Fruit fly (Drosophila melanogaster) whole organism, embryonic: Measurements from ENCODE around the gene Pvf2.

Experiments used
- Aef1 ChIP-seq: fragments of 200-800 bp; sonication (Bioruptor generic); IDR thresholded peaks from 3 replicates; pipeline ENCODE4 v1.3.6; 2022; ENCODE audit warnings: missing biosample characterization, missing genetic modification characterization
- Bdp1 ChIP-seq: fragments of 200-800 bp; sonication (Bioruptor generic); optimal IDR thresholded peaks from 3 replicates; lab custom pipeline; 2016; ENCODE audit warnings: missing biosample characterization, missing genetic modification characterization
- BtbVII ChIP-seq: fragments of 200-800 bp; sonication (Bioruptor generic); optimal IDR thresholded peaks from 3 replicates; lab custom pipeline; 2017; ENCODE audit warnings: missing biosample characterization, mild to moderate bottlenecking, missing genetic modification characterization
- CG1024 ChIP-seq: fragments of 200-800 bp; sonication (Bioruptor generic); IDR thresholded peaks from 2 replicates; pipeline ENCODE4 v1.3.6; 2022; ENCODE audit warnings: missing biosample characterization, missing genetic modification characterization
- CG10274 ChIP-seq: fragments of 200-800 bp; sonication (Bioruptor generic); optimal IDR thresholded peaks from 3 replicates; lab custom pipeline; 2017; ENCODE audit warnings: missing biosample characterization, mild to moderate bottlenecking, missing genetic modification characterization
- CG11093 ChIP-seq: fragments of 200-800 bp; sonication (Bioruptor generic); IDR thresholded peaks from 3 replicates; pipeline ENCODE4 v1.3.6; 2022; ENCODE audit warnings: missing biosample characterization, missing genetic modification characterization
- CG13296 ChIP-seq: fragments of 200-800 bp; sonication (Bioruptor generic); optimal IDR thresholded peaks from 3 replicates; lab custom pipeline; 2018; ENCODE audit warnings: missing biosample characterization, mild to moderate bottlenecking, missing genetic modification characterization
- CG15269 ChIP-seq: fragments of 200-800 bp; sonication (Bioruptor generic); optimal IDR thresholded peaks from 2 replicates; lab custom pipeline; 2018; ENCODE audit warnings: missing biosample characterization, mild to moderate bottlenecking, missing genetic modification characterization, moderate library complexity
- CG15696 ChIP-seq: fragments of 200-800 bp; sonication (Bioruptor generic); optimal IDR thresholded peaks from 2 replicates; lab custom pipeline; 2019; ENCODE audit warnings: missing biosample characterization, mild to moderate bottlenecking, missing genetic modification characterization, moderate library complexity
- CG17359 ChIP-seq: fragments of 200-800 bp; sonication (Bioruptor generic); optimal IDR thresholded peaks from 3 replicates; lab custom pipeline; 2018; ENCODE audit warnings: missing biosample characterization, mild to moderate bottlenecking, missing genetic modification characterization, moderate library complexity
- CG17361 ChIP-seq: fragments of 200-800 bp; sonication (Bioruptor generic); IDR thresholded peaks from 3 replicates; pipeline ENCODE4 v1.3.6; 2022; ENCODE audit warnings: missing biosample characterization, missing genetic modification characterization
- CG2199 ChIP-seq: fragments of 200-800 bp; sonication (Bioruptor generic); IDR thresholded peaks from 3 replicates; pipeline ENCODE4 v1.3.6; 2022; ENCODE audit warnings: missing biosample characterization, missing genetic modification characterization
- CG2202 ChIP-seq: fragments of 200-800 bp; sonication (Bioruptor generic); optimal IDR thresholded peaks from 2 replicates; lab custom pipeline; 2018; ENCODE audit warnings: missing biosample characterization, mild to moderate bottlenecking, missing genetic modification characterization
- CG2678 ChIP-seq: fragments of 200-800 bp; sonication (Bioruptor generic); optimal IDR thresholded peaks from 3 replicates; lab custom pipeline; 2019; ENCODE audit warnings: missing biosample characterization, mild to moderate bottlenecking, missing genetic modification characterization, moderate library complexity
- CG2889 ChIP-seq: fragments of 200-800 bp; sonication (Bioruptor generic); IDR thresholded peaks from 3 replicates; pipeline ENCODE4 v1.3.6; 2022; ENCODE audit warnings: missing biosample characterization, missing genetic modification characterization
- CG4707 ChIP-seq: fragments of 200-800 bp; sonication (Bioruptor generic); optimal IDR thresholded peaks from 2 replicates; lab custom pipeline; 2018; ENCODE audit warnings: missing biosample characterization, mild to moderate bottlenecking, missing genetic modification characterization, moderate library complexity
- CG8359 ChIP-seq: fragments of 200-800 bp; sonication (Bioruptor generic); optimal IDR thresholded peaks from 2 replicates; lab custom pipeline; 2017; ENCODE audit warnings: missing biosample characterization, mild to moderate bottlenecking, missing genetic modification characterization, borderline replicate concordance
- CG8478 ChIP-seq: fragments of >200 bp; optimal IDR thresholded peaks from 2 replicates; lab custom pipeline; 2018
- CG9727 ChIP-seq: fragments of 200-800 bp; sonication (Bioruptor generic); optimal IDR thresholded peaks from 3 replicates; lab custom pipeline; 2017; ENCODE audit warnings: missing biosample characterization, mild to moderate bottlenecking, missing genetic modification characterization
- CTCF ChIP-seq: fragments of 200-800 bp; sonication (Bioruptor generic); optimal IDR thresholded peaks from 2 replicates; lab custom pipeline; 2017; ENCODE audit warnings: missing biosample characterization, mild to moderate bottlenecking, missing genetic modification characterization, moderate library complexity
- Deaf1 ChIP-seq: fragments of 200-800 bp; optimal IDR thresholded peaks from 3 replicates; lab custom pipeline; 2019; ENCODE audit warnings: missing biosample characterization, mild to moderate bottlenecking, missing genetic modification characterization, moderate library complexity
- Dfd ChIP-seq, 2 experiments: fragments of >200 bp; optimal IDR thresholded peaks; 2 replicates each; lab custom pipeline; 2017; ENCODE audit warnings: missing biosample characterization in 2 of 2, missing genetic modification characterization in 2 of 2
- Drgx ChIP-seq: fragments of 200-800 bp; sonication (Bioruptor generic); IDR thresholded peaks from 2 replicates; pipeline ENCODE4 v1.3.6; 2022; ENCODE audit warnings: missing biosample characterization, missing genetic modification characterization
- Fer1 ChIP-seq: fragments of 200-800 bp; sonication (Bioruptor generic); optimal IDR thresholded peaks from 2 replicates; lab custom pipeline; 2017; ENCODE audit warnings: missing biosample characterization, mild to moderate bottlenecking, missing genetic modification characterization
- Fer3 ChIP-seq: fragments of 200-800 bp; sonication (Bioruptor generic); optimal IDR thresholded peaks from 2 replicates; lab custom pipeline; 2018; ENCODE audit warnings: missing biosample characterization, mild to moderate bottlenecking, missing genetic modification characterization, moderate library complexity
- HLH54F ChIP-seq: fragments of 200-800 bp; sonication (Bioruptor generic); optimal IDR thresholded peaks from 3 replicates; lab custom pipeline; 2016; ENCODE audit warnings: missing biosample characterization, missing genetic modification characterization
- HLHmδ ChIP-seq: fragments of 200-800 bp; sonication (Bioruptor generic); optimal IDR thresholded peaks from 2 replicates; lab custom pipeline; 2018; ENCODE audit warnings: missing biosample characterization, mild to moderate bottlenecking, missing genetic modification characterization, moderate library complexity
- Hey ChIP-seq: fragments of 200-800 bp; sonication (Bioruptor generic); optimal IDR thresholded peaks from 3 replicates; lab custom pipeline; 2018; ENCODE audit warnings: missing biosample characterization, mild to moderate bottlenecking, missing genetic modification characterization
- MBD-R2 ChIP-seq: fragments of 200-800 bp; sonication (Bioruptor generic); IDR thresholded peaks from 2 replicates; pipeline ENCODE4 v1.3.6; 2022; ENCODE audit warnings: missing biosample characterization, missing genetic modification characterization
- Mrtf ChIP-seq: fragments of 200-800 bp; sonication (Bioruptor generic); IDR thresholded peaks from 3 replicates; pipeline ENCODE4 v1.3.6; 2022; ENCODE audit warnings: missing biosample characterization, missing genetic modification characterization
- Pdp1 ChIP-seq, 2 experiments: fragments of 200-800 bp; sonication (Bioruptor generic); optimal IDR thresholded peaks; 3 replicates each; lab custom pipeline; 2016; ENCODE audit warnings: missing biosample characterization in 2 of 2, missing genetic modification characterization in 2 of 2, mild to moderate bottlenecking in 1 of 2, moderate library complexity in 1 of 2
- Six4 ChIP-seq: fragments of 200-800 bp; sonication (Bioruptor generic); optimal IDR thresholded peaks from 2 replicates; lab custom pipeline; 2016; ENCODE audit warnings: missing biosample characterization, missing genetic modification characterization
- amos ChIP-seq: fragments of 200-800 bp; sonication (Bioruptor generic); IDR thresholded peaks from 2 replicates; pipeline ENCODE4 v1.3.6; 2022; ENCODE audit warnings: missing biosample characterization, missing genetic modification characterization; ENCODE audit not compliant: partially characterized antibody
- ato ChIP-seq: fragments of 200-800 bp; sonication (Bioruptor generic); IDR thresholded peaks from 2 replicates; pipeline ENCODE4 v1.3.6; 2022; ENCODE audit warnings: missing biosample characterization, missing genetic modification characterization; ENCODE audit not compliant: partially characterized antibody
- az2 ChIP-seq: fragments of 200-800 bp; sonication (Bioruptor generic); optimal IDR thresholded peaks from 3 replicates; lab custom pipeline; 2016; ENCODE audit warnings: missing biosample characterization, missing genetic modification characterization
- croc ChIP-seq: fragments of 200-800 bp; sonication (Bioruptor generic); conservative IDR thresholded peaks from 3 replicates; pipeline ENCODE4 v1.3.6; 2022; ENCODE audit warnings: missing biosample characterization, missing genetic modification characterization
- danr ChIP-seq: fragments of 200-800 bp; sonication (Bioruptor generic); IDR thresholded peaks from 2 replicates; pipeline ENCODE4 v1.3.6; 2022; ENCODE audit warnings: missing biosample characterization, missing genetic modification characterization
- fd64A ChIP-seq: fragments of 200-800 bp; sonication (Bioruptor generic); optimal IDR thresholded peaks from 3 replicates; lab custom pipeline; 2018; ENCODE audit warnings: missing biosample characterization, mild to moderate bottlenecking, missing genetic modification characterization
- fd96Cb ChIP-seq: fragments of 200-800 bp; sonication (Bioruptor generic); optimal IDR thresholded peaks from 2 replicates; lab custom pipeline; 2018; ENCODE audit warnings: missing biosample characterization, mild to moderate bottlenecking, missing genetic modification characterization, moderate library complexity
- ftz-f1 ChIP-seq: fragments of 200-800 bp; sonication (Bioruptor generic); optimal IDR thresholded peaks from 2 replicates; lab custom pipeline; 2016; ENCODE audit warnings: missing biosample characterization, missing genetic modification characterization
- grau ChIP-seq: fragments of 200-800 bp; optimal IDR thresholded peaks from 3 replicates; lab custom pipeline; 2019; ENCODE audit warnings: missing biosample characterization, mild to moderate bottlenecking, missing genetic modification characterization, moderate library complexity
- gsb-n ChIP-seq: fragments of 200-800 bp; sonication (Bioruptor generic); optimal IDR thresholded peaks from 3 replicates; lab custom pipeline; 2018; ENCODE audit warnings: missing biosample characterization, mild to moderate bottlenecking, missing genetic modification characterization
- h ChIP-seq: fragments of >200 bp; optimal IDR thresholded peaks from 2 replicates; lab custom pipeline; 2017
- ham ChIP-seq: fragments of 200-800 bp; sonication (Bioruptor generic); IDR thresholded peaks from 2 replicates; pipeline ENCODE4 v1.3.6; 2022; ENCODE audit warnings: missing biosample characterization, missing genetic modification characterization
- jigr1 ChIP-seq: fragments of 200-800 bp; sonication (Bioruptor generic); IDR thresholded peaks from 3 replicates; pipeline ENCODE4 v1.3.6; 2022; ENCODE audit warnings: missing biosample characterization, missing genetic modification characterization
- kah ChIP-seq: fragments of 200-800 bp; sonication (Bioruptor generic); optimal IDR thresholded peaks from 2 replicates; lab custom pipeline; 2018; ENCODE audit warnings: missing biosample characterization, mild to moderate bottlenecking, missing genetic modification characterization
- nom ChIP-seq: fragments of 200-800 bp; sonication (Bioruptor generic); optimal IDR thresholded peaks from 2 replicates; lab custom pipeline; 2017; ENCODE audit warnings: missing biosample characterization, missing genetic modification characterization, mild to moderate bottlenecking, moderate library complexity, missing genetic modification reagents
- org-1 ChIP-seq: fragments of 200-800 bp; sonication (Bioruptor generic); optimal IDR thresholded peaks from 2 replicates; lab custom pipeline; 2017; ENCODE audit warnings: missing biosample characterization, missing genetic modification characterization
- pita ChIP-seq: fragments of 200-800 bp; sonication (Bioruptor generic); optimal IDR thresholded peaks from 2 replicates; lab custom pipeline; 2017; ENCODE audit warnings: missing biosample characterization, mild to moderate bottlenecking, missing genetic modification characterization
- salm ChIP-seq: fragments of 200-800 bp; sonication (Bioruptor generic); optimal IDR thresholded peaks from 2 replicates; lab custom pipeline; 2018; ENCODE audit warnings: missing biosample characterization, mild to moderate bottlenecking, missing genetic modification characterization
- trh ChIP-seq: fragments of 200-800 bp; sonication (Bioruptor generic); optimal IDR thresholded peaks from 2 replicates; lab custom pipeline; 2016; ENCODE audit warnings: missing biosample characterization, missing genetic modification characterization
- tx ChIP-seq: fragments of 200-800 bp; sonication (Bioruptor generic); optimal IDR thresholded peaks from 2 replicates; lab custom pipeline; 2016; ENCODE audit warnings: missing biosample characterization, missing genetic modification characterization

The Pvf2 gene

DNA sequence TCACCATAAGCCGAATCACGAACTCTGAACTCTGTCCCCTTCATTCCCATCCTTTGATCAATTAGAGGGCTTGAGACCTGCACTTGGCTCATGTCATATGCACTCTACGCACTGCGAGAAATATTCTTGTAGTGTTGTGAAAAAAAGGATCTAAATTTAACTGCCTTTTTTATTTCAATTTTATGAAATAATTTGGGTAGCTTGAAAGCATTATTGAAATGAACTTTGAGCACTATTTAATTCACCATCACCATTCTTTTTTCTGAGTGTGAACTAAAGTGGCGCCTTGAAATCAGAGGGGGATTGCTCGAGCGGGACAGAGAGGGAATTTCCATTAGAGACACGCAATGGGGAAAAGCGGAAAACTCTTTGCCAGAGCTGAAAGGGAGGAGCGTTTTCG lies 39.3 kb upstream of the Pvf2 start (continued):
- TF ChIP-seq az2 (GFP tag; lab: Kevin White, UChicago) (peak; percentile 83), CG13296 (GFP tag; lab: Kevin White, UChicago) (peak; percentile 7), fd96Cb (tag; lab: Kevin White, UChicago) (peak; percentile 86), croc (peak; percentile 78), MBD-R2 (GFP tag; lab: Robert Waterston, UW) (no peak), CG4707 (GFP tag; lab: Kevin White, UChicago) (peak; percentile 55), gsb-n (tag; lab: Kevin White, UChicago) (peak; percentile 85), CG15269 (tag; lab: Kevin White, UChicago) (peak; percentile 52), salm (tag; lab: Kevin White, UChicago) (peak; percentile 36), CG10274 (GFP tag; lab: Kevin White, UChicago) (peak; percentile 28), CG17359 (tag; lab: Kevin White, UChicago) (peak; percentile 85), tx (GFP tag; lab: Kevin White, UChicago) (peak; percentile 66), BtbVII (peak; percentile 49), Pdp1 (GFP tag; optimal IDR thresholded peaks at IDR 0.05; lab: Kevin White, UChicago) (peak; percentile 78 to 82), CTCF (GFP tag; lab: Kevin White, UChicago) (peak; percentile 11), jigr1 (GFP tag; lab: Robert Waterston, UW) (no peak), Dfd (GFP tag; optimal IDR thresholded peaks at IDR 0.05; lab: Kevin White, UChicago) (no peak), CG15696 (peak; percentile 79), Hey (tag; lab: Kevin White, UChicago) (no peak), Fer1 (GFP tag; lab: Kevin White, UChicago) (peak; percentile 41), org-1 (GFP tag; lab: Kevin White, UChicago) (peak; percentile 70), ham (GFP tag; lab: Robert Waterston, UW) (no peak), HLHmδ (GFP tag; lab: Kevin White, UChicago) (no peak), CG17361 (GFP tag; lab: Robert Waterston, UW) (peak; percentile 83), CG2678 (tag; lab: Kevin White, UChicago) (peak; percentile 77), fd64A (GFP tag; lab: Kevin White, UChicago) (peak; percentile 58), Fer3 (tag; lab: Kevin White, UChicago) (peak; percentile 53), Drgx (GFP tag; lab: Robert Waterston, UW) (no peak), kah (GFP tag; lab: Kevin White, UChicago) (peak; percentile 39), ato (no peak), amos (GFP tag; lab: Robert Waterston, UW) (no peak), trh (GFP tag; lab: Kevin White, UChicago) (peak; percentile 52), grau (tag; lab: Kevin White, UChicago) (peak; percentile 74), danr (GFP tag; lab: Robert Waterston, UW) (no peak), CG8359 (GFP tag; lab: Kevin White, UChicago) (peak; percentile 74), CG2199 (GFP tag; lab: Robert Waterston, UW) (no peak), HLH54F (GFP tag; lab: Kevin White, UChicago) (peak; percentile 30), nom (GFP tag; lab: Kevin White, UChicago) (no peak), ftz-f1 (GFP tag; lab: Kevin White, UChicago) (no peak), pita (GFP tag; lab: Kevin White, UChicago) (no peak), Six4 (GFP tag; lab: Kevin White, UChicago) (peak; percentile 85), Aef1 (GFP tag; lab: Robert Waterston, UW) (peak; percentile 43; the same call in 1 of the 3 replicates), Bdp1 (GFP tag; lab: Kevin White, UChicago) (peak; percentile 66), CG1024 (GFP tag; lab: Robert Waterston, UW) (peak; percentile 79), CG2889 (GFP tag; lab: Robert Waterston, UW) (0 out of 3 replicates have a peak, but pooled peaks have one; percentile 33), h (lab: Kevin White, UChicago) (no peak), Deaf1 (tag; lab: Kevin White, UChicago) (peak; percentile 35), Mrtf (GFP tag; lab: Robert Waterston, UW) (0 out of 3 replicates have a peak, but pooled peaks have one; percentile 50), CG9727 (GFP tag; lab: Kevin White, UChicago) (peak; percentile 90), CG8478 (lab: Kevin White, UChicago) (no peak), CG2202 (peak; percentile 85), CG11093 (GFP tag; lab: Robert Waterston, UW) (peak; percentile 58; the same call in 1 of the 3 replicates)
